Worm (Caenorhabditis elegans) whole organism, L2 larva: ENCODE data around the gene ptp-1.

Experiments
- F13H6.1 ChIP-seq: sonication (generic microtip); optimal IDR thresholded peaks from 2 replicates; lab custom pipeline; 2016; ENCODE audit warnings: missing genetic modification characterization, missing compliant biosample characterization
- R02D3.7 ChIP-seq: fragments of 150-350 bp; optimal IDR thresholded peaks from 2 replicates; lab custom pipeline; 2014; ENCODE audit warnings: missing biosample characterization, missing genetic modification characterization
- ZK546.5 ChIP-seq: sonication (generic microtip); optimal IDR thresholded peaks from 2 replicates; lab custom pipeline; 2017; ENCODE audit warnings: missing biosample characterization, missing genetic modification characterization
- alr-1 ChIP-seq: fragments of 150-350 bp; optimal IDR thresholded peaks from 2 replicates; lab custom pipeline; 2014; ENCODE audit warnings: missing biosample characterization, missing genetic modification characterization
- ama-1 ChIP-seq: fragments of 150-350 bp; optimal IDR thresholded peaks from 2 replicates; lab custom pipeline; 2018; ENCODE audit warnings: inconsistent platforms
- ceh-82 ChIP-seq: fragments of 150-350 bp; optimal IDR thresholded peaks from 2 replicates; lab custom pipeline; 2014; ENCODE audit warnings: missing biosample characterization, missing genetic modification characterization
- dmd-4 ChIP-seq: sonication (generic microtip); optimal IDR thresholded peaks from 2 replicates; lab custom pipeline; 2017; ENCODE audit warnings: missing biosample characterization, missing genetic modification characterization
- elt-3 ChIP-seq: sonication (generic microtip); optimal IDR thresholded peaks from 2 replicates; lab custom pipeline; 2017; ENCODE audit warnings: missing biosample characterization, missing genetic modification characterization
- fos-1 ChIP-seq: fragments of 150-350 bp; optimal IDR thresholded peaks from 2 replicates; lab custom pipeline; 2014; ENCODE audit warnings: missing biosample characterization, missing genetic modification characterization
- lin-11 ChIP-seq: fragments of 150-350 bp; sonication (generic microtip); optimal IDR thresholded peaks from 2 replicates; lab custom pipeline; 2014; ENCODE audit warnings: missing biosample characterization, missing genetic modification characterization, inconsistent platforms, mixed read lengths
- lin-13 ChIP-seq: fragments of 150-350 bp; optimal IDR thresholded peaks from 2 replicates; lab custom pipeline; 2014; ENCODE audit warnings: missing biosample characterization, missing genetic modification reagents, missing genetic modification characterization
- lin-39 ChIP-seq: fragments of 150-350 bp; optimal IDR thresholded peaks from 2 replicates; lab custom pipeline; 2014; ENCODE audit warnings: missing biosample characterization, missing genetic modification reagents, missing genetic modification characterization
- lsy-2 ChIP-seq, 2 experiments: fragments of 150-350 bp in 1 of 2; sonication (generic microtip) in 1 of 2; optimal IDR thresholded peaks; 2 replicates each; lab custom pipeline; 2014 to 2017; ENCODE audit warnings: missing biosample characterization in 2 of 2, missing genetic modification characterization in 2 of 2
- mbf-1 ChIP-seq: sonication (generic microtip); optimal IDR thresholded peaks from 2 replicates; lab custom pipeline; 2017; ENCODE audit warnings: missing biosample characterization, missing genetic modification characterization
- mdl-1 ChIP-seq, 2 experiments: fragments of 150-350 bp in 1 of 2; sonication (generic microtip) in 1 of 2; optimal IDR thresholded peaks; 2 replicates each; lab custom pipeline; 2017; ENCODE audit warnings: missing biosample characterization in 2 of 2, missing genetic modification characterization in 2 of 2
- nhr-11 ChIP-seq: fragments of 150-350 bp; optimal IDR thresholded peaks from 2 replicates; lab custom pipeline; 2014; ENCODE audit warnings: missing biosample characterization, missing genetic modification characterization
- nhr-12 ChIP-seq: fragments of 150-350 bp; optimal IDR thresholded peaks from 2 replicates; lab custom pipeline; 2014; ENCODE audit warnings: missing biosample characterization, missing genetic modification characterization
- nhr-21 ChIP-seq: fragments of 150-350 bp; optimal IDR thresholded peaks from 2 replicates; lab custom pipeline; 2014; ENCODE audit warnings: missing biosample characterization, missing genetic modification characterization
- nhr-23 ChIP-seq: fragments of 150-350 bp; optimal IDR thresholded peaks from 2 replicates; lab custom pipeline; 2014; ENCODE audit warnings: missing biosample characterization, missing genetic modification reagents, missing genetic modification characterization
- nhr-77 ChIP-seq: fragments of 150-350 bp; optimal IDR thresholded peaks from 2 replicates; lab custom pipeline; 2014; ENCODE audit warnings: missing biosample characterization, missing genetic modification characterization
- peb-1 ChIP-seq: fragments of 150-350 bp; optimal IDR thresholded peaks from 2 replicates; lab custom pipeline; 2014; ENCODE audit warnings: missing biosample characterization, missing genetic modification characterization
- sem-4 ChIP-seq: fragments of 150-350 bp; optimal IDR thresholded peaks from 2 replicates; lab custom pipeline; 2014; ENCODE audit warnings: missing biosample characterization, missing genetic modification reagents, missing genetic modification characterization
- skn-1 ChIP-seq: sonication (generic microtip); optimal IDR thresholded peaks from 2 replicates; lab custom pipeline; 2017; ENCODE audit warnings: missing biosample characterization, missing genetic modification characterization
- sma-9 ChIP-seq, 2 experiments: fragments of 150-350 bp in 1 of 2; sonication (generic microtip) in 1 of 2; optimal IDR thresholded peaks; 2 replicates each; lab custom pipeline; 2014 to 2016; ENCODE audit warnings: missing genetic modification characterization in 2 of 2, mild to moderate bottlenecking in 1 of 2, missing biosample characterization in 1 of 2, missing compliant biosample characterization in 1 of 2, missing genetic modification reagents in 1 of 2, moderate library complexity in 1 of 2
- snpc-4 ChIP-seq: fragments of 150-350 bp; optimal IDR thresholded peaks from 2 replicates; lab custom pipeline; 2014; ENCODE audit warnings: missing biosample characterization, missing genetic modification characterization
- unc-55 ChIP-seq: fragments of 150-350 bp; sonication (generic microtip); optimal IDR thresholded peaks from 3 replicates; lab custom pipeline; 2014; ENCODE audit warnings: missing biosample characterization, missing genetic modification reagents, missing genetic modification characterization
- ztf-1 ChIP-seq: fragments of 200-800 bp; sonication (Bioruptor generic); conservative IDR thresholded peaks from 2 replicates; pipeline ENCODE4 v1.3.6; 2022; ENCODE audit warnings: missing genetic modification characterization, missing compliant biosample characterization
- ztf-4 ChIP-seq: fragments of 150-350 bp; optimal IDR thresholded peaks from 2 replicates; lab custom pipeline; 2014; ENCODE audit warnings: missing biosample characterization, missing genetic modification characterization

Gene ptp-1

ce11 chrIII:3562276-3562675 is 28.2 kb upstream of the ptp-1 start:
- TF ChIP-seq alr-1 (tag; lab: Kevin White, UChicago) (no peak), mdl-1 (tag; optimal IDR thresholded peaks at IDR 0.05; lab: Kevin White, UChicago) (no peak), ZK546.5 (tag; lab: Kevin White, UChicago) (no peak), elt-3 (tag; lab: Kevin White, UChicago) (no peak), ztf-1 (no peak), sma-9 (GFP tag; optimal IDR thresholded peaks at IDR 0.05; lab: Kevin White, UChicago) (no peak), sma-9 (tag; optimal IDR thresholded peaks at IDR 0.05; lab: Kevin White, UChicago) (no peak), lsy-2 (tag; optimal IDR thresholded peaks at IDR 0.05; lab: Kevin White, UChicago) (no peak), ama-1 (no peak)

DNA sequence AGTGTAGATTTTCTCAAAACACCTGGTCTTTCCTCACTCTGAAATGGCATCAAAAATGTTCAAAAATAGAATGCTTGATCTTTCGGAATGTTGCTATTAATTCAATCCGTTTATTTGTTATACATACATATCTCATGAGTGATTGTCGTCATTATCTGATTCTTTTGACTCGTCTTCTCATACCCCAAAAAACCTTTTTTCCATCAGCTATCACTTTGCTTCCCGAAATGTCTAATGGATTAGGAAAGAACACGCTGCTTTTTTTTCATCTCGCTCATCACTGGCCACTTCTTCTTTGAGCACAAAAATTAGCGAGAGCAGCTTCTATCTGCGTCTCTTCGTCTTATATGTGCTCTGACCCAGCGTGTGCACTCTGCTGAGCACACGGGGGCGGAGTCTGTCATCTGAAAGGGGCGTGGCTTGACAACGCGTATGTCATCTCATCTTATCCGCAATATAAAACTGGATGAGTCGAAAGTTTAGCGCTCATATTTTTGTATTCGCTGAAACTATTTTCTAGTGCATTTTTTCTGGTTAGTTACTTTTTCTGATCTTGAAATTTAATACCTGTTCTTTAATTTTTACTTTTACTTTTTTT is 25.7 kb upstream of the ptp-1 start:
- TF ChIP-seq skn-1 (tag; lab: Kevin White, UChicago) (no peak), sma-9 (GFP tag; optimal IDR thresholded peaks at IDR 0.05; lab: Kevin White, UChicago) (no peak), sma-9 (tag; optimal IDR thresholded peaks at IDR 0.05; lab: Kevin White, UChicago) (no peak), unc-55 (GFP tag; lab: Kevin White, UChicago) (no peak), sem-4 (tag; lab: Kevin White, UChicago) (no peak)
- TF ChIP-seq, all 48 proteins: peak for 0

DNA sequence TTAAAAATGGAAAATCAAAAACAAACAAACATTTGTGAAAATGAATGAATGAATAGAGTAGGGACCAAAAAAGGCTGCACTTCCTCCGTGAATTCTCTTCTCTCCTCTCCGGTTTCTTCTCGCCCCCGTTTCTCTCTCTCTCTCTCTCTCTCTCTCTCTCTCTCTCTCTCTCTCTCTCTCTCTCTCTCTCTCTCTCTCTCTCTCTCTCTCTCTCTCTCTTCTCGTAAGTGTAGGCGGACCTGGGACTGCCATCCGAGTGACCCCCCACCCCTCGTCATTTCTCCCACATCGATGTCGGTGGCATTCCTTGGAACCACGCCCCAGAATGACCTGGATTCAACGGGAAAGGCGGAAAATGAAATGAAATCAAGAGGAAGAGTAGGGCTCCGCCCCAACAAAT is 23.7 kb upstream of the ptp-1 start:
- no peak for TF ChIP-seq nhr-12 (tag; lab: Kevin White, UChicago)
- TF ChIP-seq R02D3.7 (tag; lab: Kevin White, UChicago): no peak
- no peak for TF ChIP-seq nhr-11 (tag; lab: Kevin White, UChicago)
- no peak for TF ChIP-seq ceh-82 (tag; lab: Kevin White, UChicago)
- no peak for TF ChIP-seq lin-39 (tag; lab: Kevin White, UChicago)
- no peak for TF ChIP-seq ztf-4 (tag; lab: Kevin White, UChicago)
- TF ChIP-seq alr-1 (tag; lab: Kevin White, UChicago): no peak
- no peak for TF ChIP-seq lin-11 (tag; lab: Kevin White, UChicago)
- TF ChIP-seq nhr-21 (tag; lab: Kevin White, UChicago): no peak
- no peak for TF ChIP-seq lsy-2 (tag; optimal IDR thresholded peaks at IDR 0.05; lab: Kevin White, UChicago)
- no peak for TF ChIP-seq dmd-4
- TF ChIP-seq sem-4 (tag; lab: Kevin White, UChicago): no peak
- TF ChIP-seq, all 48 proteins: peak for 0

DNA sequence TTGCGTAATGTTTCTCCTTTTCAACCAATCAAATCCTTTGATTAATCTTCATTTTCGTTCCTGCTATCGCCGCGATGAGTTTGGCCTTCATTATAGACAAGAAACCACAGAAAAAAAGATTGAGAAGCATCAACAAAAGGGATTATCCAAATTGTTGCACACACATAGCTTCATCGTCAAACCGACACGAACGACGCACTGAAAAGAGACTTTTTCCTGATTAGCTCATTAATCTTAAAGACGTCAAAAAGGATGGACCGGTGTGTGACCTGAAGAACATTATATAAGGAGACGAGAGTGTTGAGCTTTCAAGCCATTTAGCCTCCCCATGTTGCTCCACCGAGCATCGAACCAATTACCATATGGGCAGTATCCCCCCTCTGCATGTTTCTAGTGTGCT is 20.8 kb upstream of the ptp-1 start:
- TF ChIP-seq lsy-2 (tag; optimal IDR thresholded peaks at IDR 0.05; lab: Kevin White, UChicago): no peak
- no peak for TF ChIP-seq nhr-23 (tag; lab: Kevin White, UChicago)
- TF ChIP-seq F13H6.1 (tag; lab: Kevin White, UChicago): no peak
- no peak for TF ChIP-seq sma-9 (GFP tag; optimal IDR thresholded peaks at IDR 0.05; lab: Kevin White, UChicago)
- no peak for TF ChIP-seq sma-9 (tag; optimal IDR thresholded peaks at IDR 0.05; lab: Kevin White, UChicago)
- no peak for TF ChIP-seq nhr-12 (tag; lab: Kevin White, UChicago)
- no peak for TF ChIP-seq mdl-1 (tag; optimal IDR thresholded peaks at IDR 0.05; lab: Kevin White, UChicago)
- no peak for TF ChIP-seq peb-1
- no peak for TF ChIP-seq nhr-77 (tag; lab: Kevin White, UChicago)
- no peak for TF ChIP-seq mbf-1 (tag; lab: Kevin White, UChicago)
- no peak for TF ChIP-seq lin-11 (tag; lab: Kevin White, UChicago)
- no peak for TF ChIP-seq ztf-1
- TF ChIP-seq skn-1 (tag; lab: Kevin White, UChicago): no peak

DNA sequence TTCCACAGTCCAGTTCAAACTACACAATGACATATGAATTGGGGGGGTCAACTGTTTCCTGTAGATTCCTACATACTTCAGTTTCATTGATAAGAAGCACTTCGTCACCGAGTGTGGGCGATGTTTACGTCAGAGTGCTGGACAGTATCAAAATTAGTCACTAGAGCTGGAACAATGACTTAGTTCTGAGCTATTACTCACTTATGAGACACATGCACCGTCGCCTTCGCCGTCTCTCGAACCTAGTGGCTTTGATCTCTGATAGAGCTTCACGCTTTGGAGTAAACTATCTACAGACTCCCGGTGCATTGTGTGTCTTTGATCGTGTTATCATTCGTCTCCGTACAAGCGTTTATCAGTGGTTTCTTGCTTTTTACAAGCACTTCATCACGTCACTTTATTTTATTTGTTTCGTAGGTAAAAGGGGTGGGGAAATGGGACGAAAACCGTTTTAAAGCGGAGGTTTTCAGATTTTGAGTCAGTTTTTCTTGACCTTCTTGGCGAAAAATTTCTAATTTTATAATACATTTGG is 19.1 kb upstream of the ptp-1 start:
- peak; percentile 3 for TF ChIP-seq F13H6.1 (tag; lab: Kevin White, UChicago)
- no peak for TF ChIP-seq unc-55 (GFP tag; lab: Kevin White, UChicago)
- TF ChIP-seq fos-1 (tag; lab: Kevin White, UChicago): peak; percentile 75
- TF ChIP-seq dmd-4: no peak
- TF ChIP-seq sma-9 (GFP tag; optimal IDR thresholded peaks at IDR 0.05; lab: Kevin White, UChicago): peak; percentile 63
- TF ChIP-seq sma-9 (tag; optimal IDR thresholded peaks at IDR 0.05; lab: Kevin White, UChicago): no peak

DNA sequence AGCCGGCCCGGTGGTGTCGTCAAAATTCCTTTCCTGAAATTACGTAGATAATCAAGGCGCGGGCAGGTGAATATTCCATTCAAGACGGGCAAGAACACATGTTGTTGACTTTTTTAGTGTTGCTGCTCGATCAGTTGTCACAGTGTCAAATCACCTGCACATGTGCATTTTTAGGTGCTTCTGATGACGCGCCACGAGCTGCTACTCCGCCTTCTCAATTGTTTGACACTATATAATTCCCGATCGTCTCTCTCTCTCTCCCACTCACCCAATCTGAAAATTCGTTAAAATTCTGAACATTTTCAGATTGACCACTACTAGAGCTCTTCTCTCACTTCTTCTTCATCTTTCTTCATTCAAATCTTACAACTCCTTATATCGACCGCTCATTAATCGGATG is 17.2 kb upstream of the ptp-1 start, which contains the start of gene nhr-6:
Gene nhr-6 (plus strand): TSS at position 301 of the 400 bp plus-strand sequence.
- no peak for TF ChIP-seq R02D3.7 (tag; lab: Kevin White, UChicago)
- no peak for TF ChIP-seq nhr-23 (tag; lab: Kevin White, UChicago)
- no peak for TF ChIP-seq lin-13 (GFP tag; lab: Kevin White, UChicago)
- no peak for TF ChIP-seq snpc-4 (tag; lab: Kevin White, UChicago)
